Worm (Caenorhabditis elegans): ENCODE results near the gene C45B11.2.

Gene C45B11.2

DNA sequence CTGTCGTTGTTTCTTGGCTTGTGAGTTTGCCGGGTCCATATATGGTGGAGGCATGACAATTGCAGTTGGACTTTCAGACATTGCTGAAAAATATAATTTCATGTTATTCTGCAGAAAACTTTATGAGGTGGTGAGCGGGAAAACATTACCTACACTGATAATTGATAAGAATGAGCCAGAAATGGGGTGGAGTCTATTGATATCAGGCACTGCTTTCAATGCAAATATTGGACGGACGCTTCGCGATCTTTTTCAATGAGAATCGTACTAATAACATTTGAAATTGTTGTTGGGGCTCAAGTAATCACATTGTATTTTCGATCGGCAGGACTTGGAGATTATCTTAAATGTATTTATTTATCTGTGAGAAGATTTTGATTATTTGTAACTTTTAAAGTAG is 16.7 kb downstream of the C45B11.2 start, which contains the start of gene T04C12.1:
T04C12.1 (minus strand) TSS at position 90 of the 400 bp plus-strand sequence.
- TF ChIP-seq ets-7 (tag; optimal IDR thresholded peaks at IDR 0.05) = no peak
- no peak for TF ChIP-seq tra-4 (tag; optimal IDR thresholded peaks at IDR 0.05)
- no peak for TF ChIP-seq flt-1 (GFP tag; IDR thresholded peaks at IDR 0.05)
- TF ChIP-seq hmg-4 (GFP tag; optimal IDR thresholded peaks at IDR 0.05) = no peak
- no peak for TF ChIP-seq tbx-11 (GFP tag; IDR thresholded peaks at IDR 0.05)
- no peak for TF ChIP-seq B0310.2 (tag; optimal IDR thresholded peaks at IDR 0.05)
- no peak for TF ChIP-seq sea-1 (GFP tag; conservative IDR thresholded peaks at IDR 0.05)

DNA sequence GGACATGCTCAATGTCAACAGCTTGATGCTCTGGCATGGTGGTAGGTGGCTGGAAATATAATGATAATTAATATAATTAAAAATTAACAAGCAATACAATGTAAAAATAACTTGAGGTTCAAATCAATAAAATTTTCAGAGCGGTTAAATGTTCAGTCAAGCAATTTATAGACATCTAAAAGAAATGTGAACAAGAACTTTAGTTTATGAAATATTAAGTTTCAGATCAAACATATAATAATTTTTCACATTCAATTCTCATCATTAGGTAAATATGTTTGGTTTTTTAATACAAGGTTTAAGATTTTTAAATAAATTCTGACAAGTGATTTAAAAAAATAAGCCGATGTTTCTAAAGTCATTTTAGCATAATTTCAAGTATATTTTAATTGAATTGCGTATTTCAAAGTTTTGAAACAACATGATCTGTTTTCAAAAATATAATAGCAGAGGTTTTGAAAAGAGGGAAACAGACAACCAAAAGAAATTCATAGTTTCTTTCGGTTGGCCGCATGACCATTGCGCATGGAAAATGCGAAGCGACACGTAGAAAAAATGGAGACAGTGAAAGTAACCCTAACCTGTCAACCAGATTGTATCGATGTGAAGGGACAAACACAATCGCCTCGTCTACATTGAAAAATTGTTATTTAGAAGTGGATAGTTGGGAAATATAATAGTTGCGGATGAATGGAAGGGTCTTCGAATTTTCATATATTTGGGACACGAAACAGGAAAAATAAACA is 17.9 kb downstream of the C45B11.2 start, which contains the start of gene T04C12.11:
T04C12.11 (minus strand) TSS at position 51 of the 746 bp plus-strand sequence.
- TF ChIP-seq ama-1 (optimal IDR thresholded peaks at IDR 0.05) (no peak), hmg-4 (GFP tag; optimal IDR thresholded peaks at IDR 0.05) (no peak), tra-4 (tag; optimal IDR thresholded peaks at IDR 0.05) (no peak), hnd-1 (tag; optimal IDR thresholded peaks at IDR 0.05) (no peak)

- TF ChIP-seq F13C5.2 (tag; optimal IDR thresholded peaks at IDR 0.05) = no peak
- TF ChIP-seq B0310.2 (tag; optimal IDR thresholded peaks at IDR 0.05) = no peak
- TF ChIP-seq ceh-13 (GFP tag; optimal IDR thresholded peaks at IDR 0.05) = no peak
- TF ChIP-seq tra-4 (tag; optimal IDR thresholded peaks at IDR 0.05) = no peak
- TF ChIP-seq scrt-1 (GFP tag; IDR thresholded peaks at IDR 0.05) = no peak
- no peak for TF ChIP-seq tbx-11 (GFP tag; IDR thresholded peaks at IDR 0.05)
- TF ChIP-seq ceh-36 (tag; optimal IDR thresholded peaks at IDR 0.05) = no peak
- no peak for TF ChIP-seq tbx-37 (GFP tag; conservative IDR thresholded peaks at IDR 0.05)
Observed at ce11 chrV:11061887-11062286, 19.4 kb downstream of the C45B11.2 start.

DNA sequence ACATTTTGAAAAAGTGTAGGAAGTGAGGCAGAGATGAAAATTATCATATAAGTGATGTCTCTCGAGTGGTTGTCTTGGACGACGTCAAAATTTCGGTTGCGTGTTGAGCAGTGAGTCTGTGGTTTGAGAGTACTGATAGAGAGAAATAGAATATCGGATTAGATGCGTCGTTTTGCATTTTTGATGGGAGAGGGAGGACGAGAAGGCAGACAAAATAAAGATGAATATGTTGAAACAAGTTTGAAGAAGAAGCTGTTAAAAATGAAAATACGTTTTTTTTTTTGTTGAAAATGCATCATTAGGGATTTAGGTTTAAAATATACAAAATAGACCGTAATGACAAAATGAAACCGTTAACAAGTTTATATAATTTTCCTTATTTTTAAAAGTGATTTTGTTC is 20.6 kb downstream of the C45B11.2 start, which contains the start of gene T04C12.9:
T04C12.9 (minus strand) TSS at position 101 of the 400 bp plus-strand sequence.
- TF ChIP-seq tra-4 (tag; optimal IDR thresholded peaks at IDR 0.05) (no peak), flt-1 (GFP tag; IDR thresholded peaks at IDR 0.05) (no peak), aly-1 (tag; optimal IDR thresholded peaks at IDR 0.05) (no peak), ceh-36 (tag; optimal IDR thresholded peaks at IDR 0.05) (no peak), sea-1 (GFP tag; conservative IDR thresholded peaks at IDR 0.05) (no peak), hmbx-1 (tag; optimal IDR thresholded peaks at IDR 0.05) (no peak)

DNA sequence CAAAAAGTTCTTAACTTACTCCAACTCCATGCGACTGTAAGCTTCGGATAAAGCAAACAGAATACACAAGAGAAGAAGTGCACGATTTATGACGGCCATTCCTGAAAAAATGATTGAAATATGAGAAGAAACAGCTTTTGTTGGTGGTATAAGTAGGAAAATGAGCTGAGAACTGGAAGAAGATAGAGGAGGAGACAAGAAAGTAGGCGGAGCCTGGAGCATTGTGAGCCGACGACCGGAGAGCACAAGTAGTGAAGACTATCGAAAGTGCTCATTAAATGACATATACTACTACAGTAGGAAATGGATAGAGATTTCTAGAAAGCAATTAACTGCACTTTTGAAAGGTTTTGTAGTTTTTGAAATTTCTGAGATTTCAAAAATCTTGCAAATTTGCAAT is 23.0 kb downstream of the C45B11.2 start, which contains the start of gene nlp-80:
nlp-80 (minus strand) TSS at position 101 of the 400 bp plus-strand sequence.
- TF ChIP-seq sea-1 (GFP tag; conservative IDR thresholded peaks at IDR 0.05) (no peak), B0310.2 (tag; optimal IDR thresholded peaks at IDR 0.05) (no peak), ceh-13 (GFP tag; optimal IDR thresholded peaks at IDR 0.05) (no peak), hnd-1 (tag; optimal IDR thresholded peaks at IDR 0.05) (no peak), ceh-36 (tag; optimal IDR thresholded peaks at IDR 0.05) (no peak), hmbx-1 (tag; optimal IDR thresholded peaks at IDR 0.05) (no peak), flt-1 (GFP tag; IDR thresholded peaks at IDR 0.05) (no peak), pes-1 (GFP tag; IDR thresholded peaks at IDR 0.05) (no peak), aly-1 (tag; optimal IDR thresholded peaks at IDR 0.05) (no peak), hmg-4 (GFP tag; optimal IDR thresholded peaks at IDR 0.05) (no peak), scrt-1 (GFP tag; IDR thresholded peaks at IDR 0.05) (no peak), tra-4 (tag; optimal IDR thresholded peaks at IDR 0.05) (no peak), ets-7 (tag; optimal IDR thresholded peaks at IDR 0.05) (no peak)

DNA sequence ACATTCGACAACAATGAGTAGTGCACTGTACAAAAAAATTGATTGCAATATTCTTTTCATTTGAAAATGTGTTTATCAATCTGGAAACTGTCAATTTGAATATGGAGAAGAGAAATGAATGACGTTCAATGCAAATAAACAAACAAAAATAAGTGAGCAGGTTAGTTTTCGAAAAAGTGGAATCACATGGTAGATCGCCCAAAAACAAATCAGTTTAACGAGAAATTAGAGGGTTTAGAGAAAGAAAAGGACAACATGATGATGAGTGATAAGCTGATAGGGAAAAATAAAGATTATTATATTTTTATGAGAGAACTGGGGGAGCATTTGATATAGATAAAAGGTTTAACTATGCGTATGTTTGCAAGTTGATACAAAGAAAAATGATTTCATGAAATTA is 26.8 kb downstream of the C45B11.2 start, which contains the start of gene T04C12.8:
T04C12.8 (minus strand) TSS at position 82 of the 400 bp plus-strand sequence.
- TF ChIP-seq sea-1 (GFP tag; conservative IDR thresholded peaks at IDR 0.05) = no peak
- no peak for TF ChIP-seq hnd-1 (tag; optimal IDR thresholded peaks at IDR 0.05)
- no peak for TF ChIP-seq scrt-1 (GFP tag; IDR thresholded peaks at IDR 0.05)
- no peak for TF ChIP-seq B0310.2 (tag; optimal IDR thresholded peaks at IDR 0.05)
- TF ChIP-seq tbx-11 (GFP tag; IDR thresholded peaks at IDR 0.05) = no peak
- TF ChIP-seq flt-1 (GFP tag; IDR thresholded peaks at IDR 0.05) = no peak
- TF ChIP-seq pes-1 (GFP tag; IDR thresholded peaks at IDR 0.05) = no peak
- no peak for TF ChIP-seq F13C5.2 (tag; optimal IDR thresholded peaks at IDR 0.05)
- TF ChIP-seq ets-7 (tag; optimal IDR thresholded peaks at IDR 0.05) = no peak

DNA sequence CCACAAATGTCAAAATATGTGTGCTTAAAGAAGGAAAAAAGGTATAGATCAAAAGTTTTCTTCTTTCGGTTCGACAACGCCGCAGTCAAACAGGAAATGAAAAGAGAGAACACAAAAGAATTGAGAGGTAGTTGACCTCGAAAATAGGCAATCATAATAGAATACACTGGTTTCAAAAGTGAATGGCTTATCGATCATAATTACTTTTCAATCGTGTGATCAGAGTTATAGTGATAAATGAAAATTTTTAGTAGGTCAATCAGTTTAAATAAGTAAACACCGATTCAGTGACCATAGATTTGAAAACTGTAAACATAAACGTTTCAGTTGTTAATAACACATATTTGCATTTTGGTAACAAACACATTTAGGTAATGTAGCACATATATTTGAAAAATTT is 27.9 kb downstream of the C45B11.2 start:
- TF ChIP-seq tra-4 (tag; optimal IDR thresholded peaks at IDR 0.05) = no peak
- no peak for TF ChIP-seq sea-1 (GFP tag; conservative IDR thresholded peaks at IDR 0.05)

DNA sequence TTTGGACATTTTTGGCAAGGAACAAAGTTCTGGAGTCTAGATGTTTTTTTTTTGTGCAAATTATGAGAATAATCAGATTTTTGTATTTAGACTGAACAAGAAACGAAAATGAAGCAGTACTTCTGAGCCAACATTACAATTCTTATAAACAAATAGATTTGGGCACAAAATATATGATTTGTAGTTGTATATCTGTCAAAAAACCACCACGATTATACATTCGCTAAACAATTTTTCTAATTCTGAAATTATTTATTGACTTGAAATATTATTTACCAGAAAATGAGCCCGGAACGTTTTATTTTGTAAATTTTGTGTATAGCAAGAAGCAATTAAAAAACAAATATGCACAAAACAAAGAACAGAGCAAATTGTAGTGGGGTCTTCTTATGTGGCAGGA is 28.9 kb downstream of the C45B11.2 start:
- TF ChIP-seq aly-1 (tag; optimal IDR thresholded peaks at IDR 0.05) (no peak), ets-7 (tag; optimal IDR thresholded peaks at IDR 0.05) (no peak)

ce11 chrV:11073354-11073753 is 30.8 kb downstream of the C45B11.2 start:
- no peak for TF ChIP-seq hnd-1 (tag; optimal IDR thresholded peaks at IDR 0.05)
- no peak for TF ChIP-seq tra-4 (tag; optimal IDR thresholded peaks at IDR 0.05)
- no peak for TF ChIP-seq B0310.2 (tag; optimal IDR thresholded peaks at IDR 0.05)

All from whole organism, early embryonic.